Fruit fly (Drosophila melanogaster) whole organism, embryonic: ENCODE data around the gene Nepl18.

Source experiments
- CG10147 ChIP-seq: fragments of 200-800 bp; sonication (Bioruptor generic); optimal IDR thresholded peaks from 2 replicates; lab custom pipeline; 2019; ENCODE audit warnings: missing biosample characterization, mild to moderate bottlenecking, missing genetic modification characterization, moderate library complexity
- CG10267 ChIP-seq: fragments of 200-800 bp; sonication (Bioruptor generic); optimal IDR thresholded peaks from 2 replicates; lab custom pipeline; 2018; ENCODE audit warnings: missing biosample characterization, mild to moderate bottlenecking, missing genetic modification characterization, moderate library complexity
- CG10366 ChIP-seq: fragments of 200-800 bp; sonication (Bioruptor generic); IDR thresholded peaks from 2 replicates; pipeline ENCODE4 v1.3.6; 2022; ENCODE audit warnings: missing biosample characterization, missing genetic modification characterization
- CG10565 ChIP-seq: fragments of 200-800 bp; sonication (Bioruptor generic); optimal IDR thresholded peaks from 3 replicates; lab custom pipeline; 2016; ENCODE audit warnings: missing biosample characterization, mild to moderate bottlenecking, missing genetic modification characterization
- CG10959 ChIP-seq: fragments of 200-800 bp; sonication (Bioruptor generic); IDR thresholded peaks from 2 replicates; pipeline ENCODE4 v1.3.6; 2022; ENCODE audit warnings: missing biosample characterization, missing genetic modification characterization
- CG12071 ChIP-seq: fragments of 200-800 bp; sonication (Bioruptor generic); optimal IDR thresholded peaks from 3 replicates; lab custom pipeline; 2018; ENCODE audit warnings: missing biosample characterization, mild to moderate bottlenecking, missing genetic modification characterization
- CG13775 ChIP-seq: fragments of 200-800 bp; sonication (Bioruptor generic); optimal IDR thresholded peaks from 3 replicates; lab custom pipeline; 2017; ENCODE audit warnings: missing biosample characterization, mild to moderate bottlenecking, missing genetic modification characterization
- CG15269 ChIP-seq: fragments of 200-800 bp; sonication (Bioruptor generic); optimal IDR thresholded peaks from 2 replicates; lab custom pipeline; 2018; ENCODE audit warnings: missing biosample characterization, mild to moderate bottlenecking, missing genetic modification characterization, moderate library complexity
- CG1529 ChIP-seq: fragments of 200-800 bp; sonication (Bioruptor generic); optimal IDR thresholded peaks from 3 replicates; lab custom pipeline; 2018; ENCODE audit warnings: missing biosample characterization, missing genetic modification characterization
- CG1602 ChIP-seq: fragments of 200-800 bp; sonication (Bioruptor generic); optimal IDR thresholded peaks from 3 replicates; lab custom pipeline; 2016; ENCODE audit warnings: missing biosample characterization, missing genetic modification characterization
- CG17328 ChIP-seq: fragments of 200-800 bp; sonication (Bioruptor generic); IDR thresholded peaks from 2 replicates; pipeline ENCODE4 v1.3.6; 2022; ENCODE audit warnings: missing biosample characterization, missing genetic modification characterization
- CG18011 ChIP-seq: fragments of 200-800 bp; sonication (Bioruptor generic); optimal IDR thresholded peaks from 2 replicates; lab custom pipeline; 2017; ENCODE audit warnings: missing biosample characterization, missing genetic modification characterization, mild to moderate bottlenecking, moderate library complexity, missing genotype
- CG2889 ChIP-seq: fragments of 200-800 bp; sonication (Bioruptor generic); IDR thresholded peaks from 3 replicates; pipeline ENCODE4 v1.3.6; 2022; ENCODE audit warnings: missing biosample characterization, missing genetic modification characterization
- CG4707 ChIP-seq: fragments of 200-800 bp; sonication (Bioruptor generic); optimal IDR thresholded peaks from 2 replicates; lab custom pipeline; 2018; ENCODE audit warnings: missing biosample characterization, mild to moderate bottlenecking, missing genetic modification characterization, moderate library complexity
- CG7372 ChIP-seq: fragments of 200-800 bp; sonication (Bioruptor generic); IDR thresholded peaks from 2 replicates; pipeline ENCODE4 v1.3.6; 2022; ENCODE audit warnings: missing biosample characterization, missing genetic modification characterization
- CG7556 ChIP-seq: fragments of 200-800 bp; sonication (Bioruptor generic); optimal IDR thresholded peaks from 2 replicates; lab custom pipeline; 2017; ENCODE audit warnings: missing biosample characterization, mild to moderate bottlenecking, missing genetic modification characterization
- CG9817 ChIP-seq: fragments of 200-800 bp; sonication (Bioruptor generic); optimal IDR thresholded peaks from 2 replicates; lab custom pipeline; 2018; ENCODE audit warnings: missing biosample characterization, mild to moderate bottlenecking, missing genetic modification characterization, moderate library complexity
- Chrac-16 ChIP-seq: fragments of 200-800 bp; sonication (Bioruptor generic); optimal IDR thresholded peaks from 3 replicates; lab custom pipeline; 2016; ENCODE audit warnings: missing biosample characterization, missing genetic modification characterization
- D ChIP-seq, 2 experiments: fragments of 200-800 bp in 1 of 2; fragments of >200 bp in 1 of 2; sonication (Bioruptor generic) in 1 of 2; optimal IDR thresholded peaks; 2 replicates in 1 of 2; 3 replicates in 1 of 2; lab custom pipeline; 2017; ENCODE audit warnings: mild to moderate bottlenecking in 1 of 2, missing biosample characterization in 1 of 2, missing genetic modification characterization in 1 of 2, missing genetic modification reagents in 1 of 2
- D19A ChIP-seq: fragments of 200-800 bp; optimal IDR thresholded peaks from 3 replicates; lab custom pipeline; 2019; ENCODE audit warnings: missing biosample characterization, mild to moderate bottlenecking, missing genetic modification characterization, moderate library complexity
- Fer1 ChIP-seq: fragments of 200-800 bp; sonication (Bioruptor generic); optimal IDR thresholded peaks from 2 replicates; lab custom pipeline; 2017; ENCODE audit warnings: missing biosample characterization, mild to moderate bottlenecking, missing genetic modification characterization
- GATAe ChIP-seq: fragments of 200-800 bp; sonication (Bioruptor generic); conservative IDR thresholded peaks from 2 replicates; pipeline ENCODE4 v1.3.6; 2022; ENCODE audit warnings: missing biosample characterization, missing genetic modification characterization
- HLH3B ChIP-seq: fragments of 200-800 bp; sonication (Bioruptor generic); IDR thresholded peaks from 2 replicates; pipeline ENCODE4 v1.3.6; 2022; ENCODE audit warnings: missing biosample characterization, missing genetic modification characterization
- HmgZ ChIP-seq: fragments of 200-800 bp; sonication (Bioruptor generic); optimal IDR thresholded peaks from 2 replicates; lab custom pipeline; 2018; ENCODE audit warnings: missing biosample characterization, mild to moderate bottlenecking, missing genetic modification characterization
- Hsf ChIP-seq: fragments of 200-800 bp; sonication (Bioruptor generic); optimal IDR thresholded peaks from 3 replicates; lab custom pipeline; 2016; ENCODE audit warnings: missing biosample characterization, missing genetic modification characterization
- Kr ChIP-seq: fragments of 200-800 bp; sonication (Bioruptor generic); optimal IDR thresholded peaks from 2 replicates; lab custom pipeline; 2017; ENCODE audit warnings: missing biosample characterization, mild to moderate bottlenecking, missing genetic modification characterization
- Scr ChIP-seq: fragments of 200-800 bp; sonication (Bioruptor generic); IDR thresholded peaks from 2 replicates; pipeline ENCODE4 v1.3.6; 2022; ENCODE audit warnings: missing biosample characterization, missing genetic modification characterization; ENCODE audit not compliant: partially characterized antibody
- Side ChIP-seq: fragments of 200-800 bp; sonication (Bioruptor generic); optimal IDR thresholded peaks from 2 replicates; lab custom pipeline; 2016; ENCODE audit warnings: missing biosample characterization, missing genetic modification characterization
- Ssrp ChIP-seq: fragments of 200-800 bp; sonication (Bioruptor generic); optimal IDR thresholded peaks from 2 replicates; lab custom pipeline; 2018; ENCODE audit warnings: missing biosample characterization, mild to moderate bottlenecking, missing genetic modification characterization, moderate library complexity
- Trl ChIP-seq, 3 experiments: fragments of >200 bp in 2 of 3; fragments of 200-800 bp in 1 of 3; sonication (Bioruptor generic) in 1 of 3; optimal IDR thresholded peaks; 2 replicates in 1 of 3; 3 replicates in 2 of 3; lab custom pipeline; 2016 to 2017; ENCODE audit warnings: missing biosample characterization in 1 of 3, missing genetic modification characterization in 1 of 3
- Vsx1 ChIP-seq: fragments of 200-800 bp; sonication (Bioruptor generic); optimal IDR thresholded peaks from 2 replicates; lab custom pipeline; 2017; ENCODE audit warnings: missing biosample characterization, mild to moderate bottlenecking, missing genetic modification characterization, missing genetic modification reagents
- abd-A ChIP-seq: fragments of 200-800 bp; sonication (Bioruptor generic); optimal IDR thresholded peaks from 3 replicates; lab custom pipeline; 2019; ENCODE audit warnings: missing biosample characterization, mild to moderate bottlenecking, missing genetic modification characterization, moderate library complexity
- cas ChIP-seq: fragments of 200-800 bp; sonication (Bioruptor generic); IDR thresholded peaks from 2 replicates; pipeline ENCODE4 v1.3.6; 2022; ENCODE audit warnings: missing biosample characterization, missing genetic modification characterization
- crc ChIP-seq: fragments of 200-800 bp; sonication (Bioruptor generic); optimal IDR thresholded peaks from 2 replicates; lab custom pipeline; 2016; ENCODE audit warnings: missing biosample characterization, missing genetic modification characterization
- dpn ChIP-seq, 2 experiments: fragments of 200-800 bp; sonication (Bioruptor generic); optimal IDR thresholded peaks; 3 replicates each; lab custom pipeline; 2016; ENCODE audit warnings: missing biosample characterization in 2 of 2, missing genetic modification characterization in 2 of 2
- ewg ChIP-seq: fragments of 200-800 bp; sonication (Bioruptor generic); optimal IDR thresholded peaks from 3 replicates; lab custom pipeline; 2017; ENCODE audit warnings: mild to moderate bottlenecking, missing biosample characterization, missing genetic modification reagents, missing genetic modification characterization
- fd3F ChIP-seq: fragments of 200-800 bp; sonication (Bioruptor generic); optimal IDR thresholded peaks from 2 replicates; lab custom pipeline; 2018; ENCODE audit warnings: missing biosample characterization, mild to moderate bottlenecking, missing genetic modification characterization, moderate library complexity
- lab ChIP-seq: fragments of 200-800 bp; sonication (Bioruptor generic); optimal IDR thresholded peaks from 3 replicates; lab custom pipeline; 2017; ENCODE audit warnings: missing biosample characterization, missing genetic modification characterization, mild to moderate bottlenecking, moderate library complexity, missing genetic modification reagents
- onecut ChIP-seq: fragments of 200-800 bp; sonication (Bioruptor generic); IDR thresholded peaks from 2 replicates; pipeline ENCODE4 v1.3.6; 2022; ENCODE audit warnings: missing biosample characterization, missing genetic modification characterization
- ranshi ChIP-seq: fragments of 200-800 bp; sonication (Bioruptor generic); IDR thresholded peaks from 2 replicates; pipeline ENCODE4 v1.3.6; 2022; ENCODE audit warnings: missing biosample characterization, missing genetic modification characterization
- run ChIP-seq: fragments of 200-800 bp; sonication (Bioruptor generic); optimal IDR thresholded peaks from 3 replicates; lab custom pipeline; 2018; ENCODE audit warnings: missing biosample characterization, mild to moderate bottlenecking, missing genetic modification characterization
- sens-2 ChIP-seq: fragments of 200-800 bp; sonication (Bioruptor generic); IDR thresholded peaks from 2 replicates; pipeline ENCODE4 v1.3.6; 2022; ENCODE audit warnings: missing biosample characterization, missing genetic modification characterization
- stc ChIP-seq: fragments of 200-800 bp; sonication (Bioruptor generic); IDR thresholded peaks from 2 replicates; pipeline ENCODE4 v1.3.6; 2022; ENCODE audit warnings: missing biosample characterization, missing genetic modification characterization
- tin ChIP-seq: fragments of 200-800 bp; sonication (Bioruptor generic); optimal IDR thresholded peaks from 3 replicates; lab custom pipeline; 2016; ENCODE audit warnings: missing biosample characterization, missing genetic modification characterization
- tio ChIP-seq: fragments of 200-800 bp; sonication (Bioruptor generic); optimal IDR thresholded peaks from 2 replicates; lab custom pipeline; 2017; ENCODE audit warnings: missing biosample characterization, missing genetic modification characterization, inconsistent platforms
- tup ChIP-seq: fragments of 200-800 bp; sonication (Bioruptor generic); optimal IDR thresholded peaks from 2 replicates; lab custom pipeline; 2016; ENCODE audit warnings: missing biosample characterization, mild to moderate bottlenecking, missing genetic modification characterization, moderate library complexity
- z ChIP-seq: fragments of 200-800 bp; sonication (Bioruptor generic); IDR thresholded peaks from 3 replicates; pipeline ENCODE4 v1.3.6; 2022; ENCODE audit warnings: missing biosample characterization, missing genetic modification characterization

Nepl18 gene

dm6 chr3R:28880066-28880842 is 4.8 kb downstream of the Nepl18 start, which contains the start of the genes Nepl19 and Nepl20 (continued):
- TF ChIP-seq CG10959 (GFP tag; lab: Robert Waterston, UW) (peak; percentile 72), CG4707 (GFP tag; lab: Kevin White, UChicago) (peak; percentile 24), CG7372 (GFP tag; lab: Robert Waterston, UW) (peak; percentile 80), CG9817 (tag; lab: Kevin White, UChicago) (peak; percentile 66), Vsx1 (peak; percentile 44), abd-A (tag; lab: Kevin White, UChicago) (no peak), z (0 out of 3 replicates have a peak, but pooled peaks have one; percentile 16), CG1602 (GFP tag; lab: Kevin White, UChicago) (peak; percentile 56), Chrac-16 (GFP tag; lab: Kevin White, UChicago) (peak; percentile 71), CG2889 (peak; percentile 57; the same call in 1 of the 3 replicates), CG10267 (peak; percentile 71), sens-2 (peak; percentile 66), Scr (GFP tag; lab: Robert Waterston, UW) (peak; percentile 32; the same call in 1 of the 2 replicates), dpn (GFP tag; optimal IDR thresholded peaks at IDR 0.05; lab: Kevin White, UChicago) (peak; percentile 34 to 78), Fer1 (GFP tag; lab: Kevin White, UChicago) (peak; percentile 87), Side (GFP tag; lab: Kevin White, UChicago) (peak; percentile 16), CG12071 (GFP tag; lab: Kevin White, UChicago) (peak; percentile 81), crc (GFP tag; lab: Kevin White, UChicago) (peak; percentile 11), GATAe (GFP tag; lab: Robert Waterston, UW) (peak; percentile 30; the same call in 1 of the 2 replicates), tup (GFP tag; lab: Kevin White, UChicago) (peak; percentile 67), D19A (tag; lab: Kevin White, UChicago) (peak; percentile 70), HLH3B (GFP tag; lab: Robert Waterston, UW) (peak; percentile 79), CG15269 (tag; lab: Kevin White, UChicago) (peak; percentile 79), tio (GFP tag; lab: Kevin White, UChicago) (peak; percentile 40), CG10565 (no peak), CG1529 (GFP tag; lab: Kevin White, UChicago) (peak; percentile 55), cas (GFP tag; lab: Robert Waterston, UW) (peak; percentile 42; the same call in 1 of the 2 replicates), fd3F (GFP tag; lab: Kevin White, UChicago) (peak; percentile 51), onecut (GFP tag; lab: Robert Waterston, UW) (peak; percentile 66), ranshi (GFP tag; lab: Robert Waterston, UW) (peak; percentile 78), Ssrp (tag; lab: Kevin White, UChicago) (peak; percentile 75), run (tag; lab: Kevin White, UChicago) (peak; percentile 37), CG17328 (GFP tag; lab: Robert Waterston, UW) (peak; percentile 78), HmgZ (tag; lab: Kevin White, UChicago) (peak; percentile 70), ewg (GFP tag; lab: Kevin White, UChicago) (peak; percentile 57), Hsf (GFP tag; lab: Kevin White, UChicago) (peak; percentile 72), CG10147 (peak; percentile 53), CG13775 (peak; percentile 69), D (optimal IDR thresholded peaks at IDR 0.05; lab: Kevin White, UChicago) (no peak), D (GFP tag; optimal IDR thresholded peaks at IDR 0.05; lab: Kevin White, UChicago) (peak; percentile 70), tin (GFP tag; lab: Kevin White, UChicago) (peak; percentile 77), Kr (no peak), CG7556 (GFP tag; lab: Kevin White, UChicago) (peak; percentile 83), CG10366 (GFP tag; lab: Robert Waterston, UW) (peak; percentile 74), CG18011 (GFP tag; lab: Kevin White, UChicago) (no peak), stc (peak; percentile 67; the same call in 1 of the 2 replicates), lab (GFP tag; lab: Kevin White, UChicago) (peak; percentile 93), Trl (optimal IDR thresholded peaks at IDR 0.05; lab: Kevin White, UChicago) (no peak), Trl (GFP tag; optimal IDR thresholded peaks at IDR 0.05; lab: Kevin White, UChicago) (peak; percentile 36)
